Worm (Caenorhabditis elegans) whole organism, L4 larva: ENCODE results near the gene nlp-30.
A peak's percentile ranks its signal among the peaks of the same experiment; 100 is the strongest.

ENCODE experiments used
- D1046.2 ChIP-seq: fragments of 200-800 bp; sonication (Bioruptor generic); IDR thresholded peaks from 2 replicates; pipeline ENCODE4 v1.3.6; 2022; ENCODE audit warnings: missing genetic modification characterization, missing compliant biosample characterization
- F10B5.3 ChIP-seq: sonication (generic microtip); optimal IDR thresholded peaks from 2 replicates; lab custom pipeline; 2016; ENCODE audit warnings: mild to moderate bottlenecking, missing genetic modification characterization, missing compliant biosample characterization
- F26F4.8 ChIP-seq: fragments of 200-800 bp; sonication (Bioruptor generic); conservative IDR thresholded peaks from 2 replicates; pipeline ENCODE4 v1.3.6; 2022; ENCODE audit warnings: missing genetic modification characterization, missing compliant biosample characterization
- F44E2.7 ChIP-seq: fragments of 200-800 bp; sonication (Bioruptor generic); IDR thresholded peaks from 2 replicates; pipeline ENCODE4 v2.1.2; 2022; ENCODE audit warnings: missing genetic modification characterization, missing compliant biosample characterization
- R02D3.7 ChIP-seq: fragments of 150-350 bp; sonication (generic microtip); optimal IDR thresholded peaks from 3 replicates; lab custom pipeline; 2014; ENCODE audit warnings: missing biosample characterization, missing genetic modification characterization
- T20F7.1 ChIP-seq: fragments of 200-800 bp; sonication (Bioruptor generic); optimal IDR thresholded peaks from 2 replicates; lab custom pipeline; 2018; ENCODE audit warnings: mild to moderate bottlenecking, missing genetic modification characterization, missing compliant biosample characterization
- T26A8.4 ChIP-seq: fragments of 200-800 bp; sonication (Bioruptor generic); IDR thresholded peaks from 2 replicates; pipeline ENCODE4 v1.3.6; 2022; ENCODE audit warnings: missing genetic modification characterization, missing compliant biosample characterization
- Y75B8A.6 ChIP-seq: fragments of 200-800 bp; sonication (Bioruptor generic); IDR thresholded peaks from 2 replicates; pipeline ENCODE4 v1.3.6; 2022; ENCODE audit warnings: missing genetic modification reagents, missing genetic modification characterization, missing compliant biosample characterization
- ZK337.2 ChIP-seq: fragments of 200-800 bp; sonication (Bioruptor generic); IDR thresholded peaks from 2 replicates; pipeline ENCODE4 v1.3.6; 2022; ENCODE audit warnings: missing genetic modification reagents, missing genetic modification characterization, missing compliant biosample characterization
- ama-1 ChIP-seq: fragments of 150-350 bp; optimal IDR thresholded peaks from 2 replicates; lab custom pipeline; 2014; ENCODE audit warnings: inconsistent platforms, mixed read lengths
- ceh-32 ChIP-seq: sonication (generic microtip); optimal IDR thresholded peaks from 2 replicates; lab custom pipeline; 2016; ENCODE audit warnings: mild to moderate bottlenecking, missing genetic modification characterization, missing compliant biosample characterization; ENCODE audit not compliant: poor library complexity
- ceh-44 ChIP-seq: fragments of 200-800 bp; sonication (Bioruptor generic); IDR thresholded peaks from 2 replicates; pipeline ENCODE4 v1.3.6; 2022; ENCODE audit warnings: missing genetic modification reagents, missing genetic modification characterization, missing compliant biosample characterization
- ceh-62 ChIP-seq: sonication (generic microtip); optimal IDR thresholded peaks from 2 replicates; lab custom pipeline; 2017; ENCODE audit warnings: missing biosample characterization, missing genetic modification characterization
- ctbp-1 ChIP-seq: fragments of 200-800 bp; sonication (Bioruptor generic); IDR thresholded peaks from 2 replicates; pipeline ENCODE4 v1.3.6; 2022; ENCODE audit warnings: missing genetic modification reagents, missing genetic modification characterization, missing compliant biosample characterization
- daf-19 ChIP-seq: fragments of 200-800 bp; sonication (Bioruptor generic); conservative IDR thresholded peaks from 2 replicates; pipeline ENCODE4 v1.3.6; 2022; ENCODE audit warnings: missing genetic modification characterization, missing compliant biosample characterization
- dmd-6 ChIP-seq: fragments of 200-800 bp; sonication (Bioruptor generic); IDR thresholded peaks from 2 replicates; pipeline ENCODE4 v1.3.6; 2022; ENCODE audit warnings: missing genetic modification reagents, missing genetic modification characterization, missing compliant biosample characterization
- dve-1 ChIP-seq: sonication (generic microtip); optimal IDR thresholded peaks from 2 replicates; lab custom pipeline; 2017; ENCODE audit warnings: antibody characterized with exemption, mild to moderate bottlenecking, missing genetic modification characterization, missing compliant biosample characterization; ENCODE audit not compliant: insufficient read depth
- egl-27 ChIP-seq: sonication (generic microtip); optimal IDR thresholded peaks from 3 replicates; lab custom pipeline; 2017; ENCODE audit warnings: missing biosample characterization, missing genetic modification reagents, missing genetic modification characterization
- fkh-10 ChIP-seq: fragments of 150-350 bp; optimal IDR thresholded peaks from 2 replicates; lab custom pipeline; 2014; ENCODE audit warnings: missing biosample characterization, missing genetic modification reagents, missing genetic modification characterization
- fos-1 ChIP-seq: fragments of 150-350 bp; optimal IDR thresholded peaks from 2 replicates; lab custom pipeline; 2014; ENCODE audit warnings: missing biosample characterization, missing genetic modification characterization
- gei-8 ChIP-seq: fragments of 200-800 bp; sonication (Bioruptor generic); optimal IDR thresholded peaks from 2 replicates; lab custom pipeline; 2018; ENCODE audit warnings: mild to moderate bottlenecking, missing genetic modification characterization, missing compliant biosample characterization
- hlh-11 ChIP-seq: fragments of 200-800 bp; sonication (Bioruptor generic); optimal IDR thresholded peaks from 2 replicates; lab custom pipeline; 2018; ENCODE audit warnings: mild to moderate bottlenecking, missing genetic modification characterization, missing compliant biosample characterization
- jun-1 ChIP-seq: fragments of 150-350 bp; optimal IDR thresholded peaks from 2 replicates; lab custom pipeline; 2014; ENCODE audit warnings: missing biosample characterization, missing genetic modification reagents, missing genetic modification characterization
- lin-1 ChIP-seq: fragments of 200-800 bp; sonication (Bioruptor generic); IDR thresholded peaks from 2 replicates; pipeline ENCODE4 v1.3.6; 2022; ENCODE audit warnings: missing genetic modification reagents, missing genetic modification characterization, missing compliant biosample characterization
- lin-29 ChIP-seq: fragments of 200-800 bp; sonication (Bioruptor generic); IDR thresholded peaks from 2 replicates; pipeline ENCODE4 v1.3.6; 2022; ENCODE audit warnings: missing genetic modification reagents, missing genetic modification characterization, missing compliant biosample characterization
- lin-38 ChIP-seq: fragments of 200-800 bp; sonication (Bioruptor generic); IDR thresholded peaks from 2 replicates; pipeline ENCODE4 v1.3.6; 2022; ENCODE audit warnings: missing genetic modification reagents, missing genetic modification characterization, missing compliant biosample characterization
- lir-3 ChIP-seq: sonication (generic microtip); optimal IDR thresholded peaks from 2 replicates; lab custom pipeline; 2016; ENCODE audit warnings: mild to moderate bottlenecking, missing genetic modification characterization, missing compliant biosample characterization
- mdt-29 ChIP-seq: fragments of 200-800 bp; sonication (Bioruptor generic); IDR thresholded peaks from 2 replicates; pipeline ENCODE4 v1.3.6; 2022; ENCODE audit warnings: missing genetic modification reagents, missing genetic modification characterization, missing compliant biosample characterization
- mep-1 ChIP-seq: fragments of 150-350 bp; sonication (generic microtip); optimal IDR thresholded peaks from 3 replicates; lab custom pipeline; 2014; ENCODE audit warnings: missing biosample characterization, missing genetic modification characterization
- nhr-10 ChIP-seq: fragments of 150-350 bp; optimal IDR thresholded peaks from 2 replicates; lab custom pipeline; 2014; ENCODE audit warnings: missing biosample characterization, missing genetic modification characterization
- nhr-102 ChIP-seq: sonication (generic microtip); optimal IDR thresholded peaks from 2 replicates; lab custom pipeline; 2016; ENCODE audit warnings: mild to moderate bottlenecking, missing genetic modification characterization, moderate library complexity, missing compliant biosample characterization
- nhr-111 ChIP-seq: fragments of 200-800 bp; sonication (Bioruptor generic); optimal IDR thresholded peaks from 2 replicates; lab custom pipeline; 2018; ENCODE audit warnings: mild to moderate bottlenecking, missing genetic modification characterization, missing compliant biosample characterization
- nhr-237 ChIP-seq: sonication (generic microtip); optimal IDR thresholded peaks from 2 replicates; lab custom pipeline; 2017; ENCODE audit warnings: missing biosample characterization, missing genetic modification characterization
- nhr-25 ChIP-seq: sonication (generic microtip); optimal IDR thresholded peaks from 2 replicates; lab custom pipeline; 2017; ENCODE audit warnings: missing genetic modification characterization, mild to moderate bottlenecking, missing compliant biosample characterization, antibody characterized with exemption, moderate library complexity, borderline replicate concordance; ENCODE audit not compliant: insufficient read depth
- nhr-28 ChIP-seq: fragments of 150-350 bp; optimal IDR thresholded peaks from 2 replicates; lab custom pipeline; 2014; ENCODE audit warnings: missing biosample characterization, missing genetic modification characterization
- pha-4 ChIP-seq, 2 experiments: fragments of 150-350 bp in 1 of 2; fragments of 200-800 bp in 1 of 2; sonication (Bioruptor generic) in 1 of 2; IDR thresholded peaks in 1 of 2; optimal IDR thresholded peaks in 1 of 2; 2 replicates each; pipeline versions ENCODE4 v1.3.6 to Lab custom; 2014 to 2022; ENCODE audit warnings: missing genetic modification characterization in 2 of 2, missing genetic modification reagents in 2 of 2, missing biosample characterization in 1 of 2, missing compliant biosample characterization in 1 of 2
- php-3 ChIP-seq: fragments of 200-800 bp; sonication (Bioruptor generic); IDR thresholded peaks from 2 replicates; pipeline ENCODE4 v1.3.6; 2022; ENCODE audit warnings: missing genetic modification reagents, missing genetic modification characterization, missing compliant biosample characterization
- sdz-12 ChIP-seq: fragments of 200-800 bp; sonication (Bioruptor generic); optimal IDR thresholded peaks from 2 replicates; lab custom pipeline; 2018; ENCODE audit warnings: mild to moderate bottlenecking, missing genetic modification characterization, missing compliant biosample characterization
- set-16 ChIP-seq: fragments of 200-800 bp; sonication (Bioruptor generic); IDR thresholded peaks from 2 replicates; pipeline ENCODE4 v1.3.6; 2022; ENCODE audit warnings: missing genetic modification reagents, missing genetic modification characterization, missing compliant biosample characterization
- spr-1 ChIP-seq: sonication (generic microtip); optimal IDR thresholded peaks from 2 replicates; lab custom pipeline; 2016; ENCODE audit warnings: mild to moderate bottlenecking, missing genetic modification characterization, missing compliant biosample characterization
- spr-3 ChIP-seq: fragments of 200-800 bp; sonication (Bioruptor generic); optimal IDR thresholded peaks from 2 replicates; lab custom pipeline; 2018; ENCODE audit warnings: mild to moderate bottlenecking, missing genetic modification characterization, missing compliant biosample characterization
- tra-1 ChIP-seq: fragments of 200-800 bp; sonication (Bioruptor generic); IDR thresholded peaks from 2 replicates; pipeline ENCODE4 v1.3.6; 2022; ENCODE audit warnings: missing genetic modification reagents, missing genetic modification characterization, missing compliant biosample characterization
- vab-7 ChIP-seq: fragments of 200-800 bp; sonication (Bioruptor generic); IDR thresholded peaks from 2 replicates; pipeline ENCODE4 v1.3.6; 2022; ENCODE audit warnings: missing genetic modification reagents, missing genetic modification characterization, missing compliant biosample characterization
- zag-1 ChIP-seq: fragments of 150-350 bp; optimal IDR thresholded peaks from 2 replicates; lab custom pipeline; 2014; ENCODE audit warnings: missing biosample characterization, missing genetic modification characterization
- zfp-2 ChIP-seq: sonication (generic microtip); optimal IDR thresholded peaks from 2 replicates; lab custom pipeline; 2016; ENCODE audit warnings: mild to moderate bottlenecking, missing genetic modification characterization, missing compliant biosample characterization
- zip-11 ChIP-seq: fragments of 200-800 bp; sonication (Bioruptor generic); IDR thresholded peaks from 2 replicates; pipeline ENCODE4 v1.3.6; 2022; ENCODE audit warnings: missing genetic modification characterization, missing compliant biosample characterization
- ztf-7 ChIP-seq: fragments of 150-350 bp; optimal IDR thresholded peaks from 2 replicates; lab custom pipeline; 2014; ENCODE audit warnings: missing biosample characterization, missing genetic modification characterization

Gene nlp-30

ce11 chrV:4021776-4022175 is 40.0 kb downstream of the nlp-30 start, which contains the start of gene K09D9.14:
Gene K09D9.14, minus strand, starts transcription at chrV:4021876.
- no peak for TF ChIP-seq nhr-10 (tag; lab: Kevin White, UChicago)
- TF ChIP-seq pha-4 (GFP tag; IDR thresholded peaks at IDR 0.05; lab: Robert Waterston, UW), result no peak
- TF ChIP-seq pha-4 (tag; optimal IDR thresholded peaks at IDR 0.05; lab: Kevin White, UChicago), result no peak
- no peak for TF ChIP-seq lin-29 (GFP tag; lab: Robert Waterston, UW)
- no peak for TF ChIP-seq T26A8.4 (GFP tag; lab: Robert Waterston, UW)
- no peak for TF ChIP-seq zip-11 (GFP tag; lab: Robert Waterston, UW)
- TF ChIP-seq lir-3 (tag; lab: Kevin White, UChicago), result no peak
- TF ChIP-seq lin-38 (GFP tag; lab: Robert Waterston, UW), result no peak
- no peak for TF ChIP-seq mdt-29 (GFP tag; lab: Robert Waterston, UW)
- TF ChIP-seq hlh-11 (tag; lab: Kevin White, UChicago), result no peak
- no peak for TF ChIP-seq daf-19 (GFP tag; lab: Robert Waterston, UW)

DNA sequence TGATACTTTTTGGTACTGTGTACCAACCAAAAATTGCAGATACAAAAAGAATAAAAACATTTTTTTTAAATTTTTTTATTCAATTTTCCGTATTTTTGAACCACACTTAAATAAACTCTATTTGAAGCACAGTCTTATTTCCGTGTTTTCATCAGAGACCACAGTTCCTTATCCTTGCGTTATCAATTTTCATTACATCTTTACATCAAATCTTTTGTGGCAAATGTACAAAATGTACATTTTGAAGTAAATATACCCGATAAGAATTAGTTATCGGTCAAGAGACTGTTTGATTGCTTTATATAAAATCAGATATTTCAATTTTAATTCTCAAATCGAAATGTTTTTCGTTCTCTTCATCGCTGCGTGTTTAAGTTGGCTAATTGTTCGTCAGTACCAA is 40.5 kb downstream of the nlp-30 start, which contains the start of gene cyp-35A3:
Gene cyp-35A3 (plus strand): TSS at position 301 of the 400 bp plus-strand sequence.
- TF ChIP-seq ama-1 (lab: Kevin White, UChicago), result no peak
- TF ChIP-seq Y75B8A.6 (GFP tag; lab: Robert Waterston, UW), result no peak
- TF ChIP-seq F10B5.3 (tag; lab: Kevin White, UChicago), result no peak
- no peak for TF ChIP-seq zfp-2 (tag; lab: Kevin White, UChicago)
- TF ChIP-seq pha-4 (GFP tag; IDR thresholded peaks at IDR 0.05; lab: Robert Waterston, UW), result no peak
- no peak for TF ChIP-seq pha-4 (tag; optimal IDR thresholded peaks at IDR 0.05; lab: Kevin White, UChicago)
- no peak for TF ChIP-seq D1046.2 (GFP tag; lab: Robert Waterston, UW)
- TF ChIP-seq F26F4.8, result no peak
- no peak for TF ChIP-seq vab-7
- TF ChIP-seq F44E2.7 (GFP tag; lab: Robert Waterston, UW), result no peak
- no peak for TF ChIP-seq nhr-28 (tag; lab: Kevin White, UChicago)
- TF ChIP-seq fkh-10 (GFP tag; lab: Kevin White, UChicago), result no peak
- TF ChIP-seq ceh-32 (tag; lab: Kevin White, UChicago), result no peak
- no peak for TF ChIP-seq lin-1
- TF ChIP-seq ceh-44 (GFP tag; lab: Robert Waterston, UW), result no peak
- no peak for TF ChIP-seq ztf-7 (tag; lab: Kevin White, UChicago)
- no peak for TF ChIP-seq nhr-237 (tag; lab: Kevin White, UChicago)
- TF ChIP-seq tra-1 (GFP tag; lab: Robert Waterston, UW), result no peak
- no peak for TF ChIP-seq set-16 (GFP tag; lab: Robert Waterston, UW)
- no peak for TF ChIP-seq zip-11 (GFP tag; lab: Robert Waterston, UW)
- TF ChIP-seq spr-1 (tag; lab: Kevin White, UChicago), result no peak

DNA sequence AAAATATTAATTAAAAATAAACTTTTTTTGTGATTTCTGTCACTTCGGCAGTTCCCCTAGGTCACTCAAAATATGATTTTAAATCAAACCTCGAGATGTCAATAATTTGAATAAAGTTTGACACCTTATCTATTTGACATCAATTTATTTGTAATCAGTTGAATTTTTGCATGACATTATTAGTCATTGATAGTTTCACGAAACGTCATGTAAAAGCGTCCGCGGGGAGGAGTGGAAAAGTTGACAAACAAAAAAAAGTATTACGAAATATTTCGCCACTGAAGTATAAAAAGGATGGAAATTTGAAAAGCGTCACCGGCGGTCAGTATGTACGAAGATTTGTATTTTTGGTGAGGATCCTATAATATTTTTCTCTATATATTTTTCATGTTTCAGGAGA is 43.0 kb downstream of the nlp-30 start, which contains the start of gene K09D9.1:
Gene K09D9.1 (plus strand): TSS at position 271 of the 400 bp plus-strand sequence.
- TF ChIP-seq lin-29 (GFP tag; lab: Robert Waterston, UW), result no peak
- no peak for TF ChIP-seq egl-27 (tag; lab: Kevin White, UChicago)
- TF ChIP-seq zag-1, result no peak
- peak; percentile 38; the same call in 1 of the 2 replicates for TF ChIP-seq pha-4 (GFP tag; IDR thresholded peaks at IDR 0.05; lab: Robert Waterston, UW)
- TF ChIP-seq pha-4 (tag; optimal IDR thresholded peaks at IDR 0.05; lab: Kevin White, UChicago), result peak; percentile 29
- TF ChIP-seq dmd-6 (GFP tag; lab: Robert Waterston, UW), result peak; percentile 97
- TF ChIP-seq nhr-25 (tag; lab: Kevin White, UChicago), result no peak
- TF ChIP-seq sdz-12 (GFP tag; lab: Kevin White, UChicago), result no peak
- no peak for TF ChIP-seq Y75B8A.6 (GFP tag; lab: Robert Waterston, UW)
- no peak for TF ChIP-seq mep-1 (tag; lab: Kevin White, UChicago)
- TF ChIP-seq php-3, result peak; percentile 78
- TF ChIP-seq dve-1 (tag; lab: Kevin White, UChicago), result peak; percentile 93
- TF ChIP-seq T20F7.1 (GFP tag; lab: Kevin White, UChicago), result peak; percentile 70
- no peak for TF ChIP-seq spr-3
- TF ChIP-seq ZK337.2 (GFP tag; lab: Robert Waterston, UW), result no peak
- TF ChIP-seq gei-8 (GFP tag; lab: Kevin White, UChicago), result no peak
- TF ChIP-seq ceh-62, result no peak
- no peak for TF ChIP-seq jun-1 (tag; lab: Kevin White, UChicago)
- no peak for TF ChIP-seq R02D3.7 (tag; lab: Kevin White, UChicago)
- TF ChIP-seq ztf-7 (tag; lab: Kevin White, UChicago), result peak; percentile 67
- no peak for TF ChIP-seq nhr-111
- 0 out of 2 replicates have a peak, but pooled peaks have one; percentile 45 for TF ChIP-seq lin-1
- no peak for TF ChIP-seq ctbp-1 (GFP tag; lab: Robert Waterston, UW)
- no peak for TF ChIP-seq fos-1 (tag; lab: Kevin White, UChicago)
- TF ChIP-seq nhr-102 (tag; lab: Kevin White, UChicago), result peak; percentile 66
